Worm (Caenorhabditis elegans): ENCODE results near the gene samp-1.
A peak's percentile ranks its signal among the peaks of the same experiment; 100 is the strongest.

The samp-1 gene

DNA sequence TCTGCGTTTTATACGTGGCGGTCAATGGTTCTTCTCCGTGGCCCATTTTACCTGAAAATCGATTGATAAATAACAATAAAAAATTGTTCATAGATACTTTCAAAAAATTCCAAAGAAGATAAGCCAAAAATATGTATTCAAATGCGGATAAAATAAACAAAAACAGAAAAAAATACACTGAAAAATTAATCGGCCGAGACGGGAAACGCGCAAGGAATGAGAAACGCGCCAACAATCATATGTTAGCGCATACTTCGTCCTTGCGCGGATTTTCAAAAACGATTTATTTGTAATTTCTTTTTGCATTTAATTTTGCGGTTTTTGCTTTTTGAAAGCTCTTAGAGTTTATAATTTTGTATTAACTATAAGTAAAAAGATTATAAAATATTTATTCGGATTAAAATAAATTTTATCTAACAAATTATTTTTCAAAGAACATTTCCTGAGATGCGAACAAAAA, 42.9 kb downstream of the samp-1 start, which contains the start of gene nduf-11 (continued):
- TF ChIP-seq tbp1 (GFP tag; optimal IDR thresholded peaks at IDR 0.05) (peak; percentile 63), nhr-179 (tag; optimal IDR thresholded peaks at IDR 0.05) (no peak), nfyb-1 (GFP tag; IDR thresholded peaks at IDR 0.05) (peak; percentile 79), cebp-1 (GFP tag; IDR thresholded peaks at IDR 0.05) (no peak), cebp-1 (tag; optimal IDR thresholded peaks at IDR 0.05) (peak; percentile 73), B0035.1 (tag; optimal IDR thresholded peaks at IDR 0.05) (peak; percentile 24), egl-18 (GFP tag; IDR thresholded peaks at IDR 0.05) (no peak), D2030.7 (GFP tag; IDR thresholded peaks at IDR 0.05) (0 out of 2 replicates have a peak, but pooled peaks have one; percentile 23), dpff-1 (tag; optimal IDR thresholded peaks at IDR 0.05) (no peak), lir-1 (GFP tag; conservative IDR thresholded peaks at IDR 0.05) (0 out of 2 replicates have a peak, but pooled peaks have one; percentile 46), ztf-25 (GFP tag; IDR thresholded peaks at IDR 0.05) (no peak), Y95B8A.8 (GFP tag; IDR thresholded peaks at IDR 0.05) (0 out of 2 replicates have a peak, but pooled peaks have one; percentile 11), nhr-80 (tag; optimal IDR thresholded peaks at IDR 0.05) (peak; percentile 32), gei-17 (GFP tag; optimal IDR thresholded peaks at IDR 0.05) (no peak), F55B11.4 (tag; optimal IDR thresholded peaks at IDR 0.05; ENCODE audit: borderline replicate concordance, insufficient read depth) (no peak), ztf-3 (GFP tag; optimal IDR thresholded peaks at IDR 0.05) (no peak), K11D2.4 (GFP tag; IDR thresholded peaks at IDR 0.05) (0 out of 2 replicates have a peak, but pooled peaks have one; percentile 44), athp-1 (tag; optimal IDR thresholded peaks at IDR 0.05) (peak; percentile 38), pha-4 (tag; optimal IDR thresholded peaks at IDR 0.05) (no peak), snpc-4 (GFP tag; optimal IDR thresholded peaks at IDR 0.05) (no peak), snpc-4 (tag; optimal IDR thresholded peaks at IDR 0.05) (peak; percentile 32 to 70 (median 51)), lin-26 (GFP tag; IDR thresholded peaks at IDR 0.05) (0 out of 2 replicates have a peak, but pooled peaks have one; percentile 10), snpc-3.4 (tag; optimal IDR thresholded peaks at IDR 0.05) (peak; percentile 23), C06A6.2 (GFP tag; conservative IDR thresholded peaks at IDR 0.05) (peak; percentile 60; the same call in 1 of the 2 replicates), F23B12.7 (tag; optimal IDR thresholded peaks at IDR 0.05; ENCODE audit: insufficient read depth) (peak; percentile 74), dpl-1 (GFP tag; optimal IDR thresholded peaks at IDR 0.05) (peak; percentile 85), ceh-91 (GFP tag; IDR thresholded peaks at IDR 0.05) (peak; percentile 52; the same call in 1 of the 2 replicates), nfya-1 (tag; optimal IDR thresholded peaks at IDR 0.05; ENCODE audit: borderline replicate concordance, insufficient read depth) (no peak), bed-1 (GFP tag; IDR thresholded peaks at IDR 0.05) (no peak), madf-10 (tag; optimal IDR thresholded peaks at IDR 0.05) (peak; percentile 30), madf-8 (GFP tag; conservative IDR thresholded peaks at IDR 0.05) (peak; percentile 51; the same call in 1 of the 2 replicates), attf-6 (GFP tag; IDR thresholded peaks at IDR 0.05) (0 out of 2 replicates have a peak, but pooled peaks have one; percentile 44), lin-40 (tag; optimal IDR thresholded peaks at IDR 0.05) (peak; percentile 75), mcd-1 (GFP tag; IDR thresholded peaks at IDR 0.05) (peak; percentile 90), hmg-20 (GFP tag; IDR thresholded peaks at IDR 0.05) (0 out of 2 replicates have a peak, but pooled peaks have one; percentile 31), ceh-27 (GFP tag; optimal IDR thresholded peaks at IDR 0.05) (peak; percentile 34), B0336.3 (GFP tag; IDR thresholded peaks at IDR 0.05) (peak; percentile 85), tlf-1 (GFP tag; optimal IDR thresholded peaks at IDR 0.05) (peak; percentile 72), ztf-18 (tag; optimal IDR thresholded peaks at IDR 0.05) (peak; percentile 98), aptf-2 (GFP tag; conservative IDR thresholded peaks at IDR 0.05) (no peak), F57A8.1 (GFP tag; optimal IDR thresholded peaks at IDR 0.05) (no peak), F33H1.4 (GFP tag; IDR thresholded peaks at IDR 0.05) (peak; percentile 71), ets-4 (GFP tag; optimal IDR thresholded peaks at IDR 0.05) (no peak), hsf-1 (GFP tag; IDR thresholded peaks at IDR 0.05) (peak; percentile 57; the same call in 1 of the 2 replicates), Y53G8AR.9 (GFP tag; conservative IDR thresholded peaks at IDR 0.05) (peak; percentile 77), pbrm-1 (GFP tag; IDR thresholded peaks at IDR 0.05) (peak; percentile 71; the same call in 1 of the 2 replicates), snpc-1.3 (tag; optimal IDR thresholded peaks at IDR 0.05; ENCODE audit: insufficient read depth) (no peak)

Measured in whole organism, young adult.